Worm (Caenorhabditis elegans): ENCODE data around the gene E03H12.4.

E03H12.4 gene

ce11 chrIV:4981027-4981426, 1.4 kb upstream of the E03H12.4 start, which contains the start of gene srz-24:
srz-24 (minus strand) TSS chrIV:4981127.
- TF ChIP-seq elt-3 (tag; optimal IDR thresholded peaks at IDR 0.05) (no peak), ama-1 (optimal IDR thresholded peaks at IDR 0.05) (no peak), nhr-25 (tag; optimal IDR thresholded peaks at IDR 0.05) (no peak), mdl-1 (tag; optimal IDR thresholded peaks at IDR 0.05) (no peak), R02D3.7 (tag; optimal IDR thresholded peaks at IDR 0.05) (no peak), lin-11 (tag; optimal IDR thresholded peaks at IDR 0.05) (no peak), nhr-237 (tag; optimal IDR thresholded peaks at IDR 0.05) (no peak), skn-1 (tag; optimal IDR thresholded peaks at IDR 0.05) (no peak), C34F6.9 (tag; optimal IDR thresholded peaks at IDR 0.05) (no peak)

- TF ChIP-seq lin-39 (tag; optimal IDR thresholded peaks at IDR 0.05) = no peak
- TF ChIP-seq ama-1 (optimal IDR thresholded peaks at IDR 0.05) = no peak
- no peak for TF ChIP-seq peb-1 (tag; optimal IDR thresholded peaks at IDR 0.05)
- TF ChIP-seq F13H6.1 (tag; optimal IDR thresholded peaks at IDR 0.05) = no peak
Observed at ce11 chrIV:4983746-4984145, 1.4 kb downstream of the E03H12.4 start, which contains the start of gene clec-176. clec-176 (plus strand) TSS chrIV:4984046.

- TF ChIP-seq R02D3.7 (tag; optimal IDR thresholded peaks at IDR 0.05) = no peak
- TF ChIP-seq unc-39 (tag; optimal IDR thresholded peaks at IDR 0.05) = no peak
- no peak for TF ChIP-seq ztf-4 (tag; optimal IDR thresholded peaks at IDR 0.05)
- no peak for TF ChIP-seq alr-1 (tag; optimal IDR thresholded peaks at IDR 0.05)
- no peak for TF ChIP-seq nhr-21 (tag; optimal IDR thresholded peaks at IDR 0.05)
- no peak for TF ChIP-seq sma-3 (GFP tag; optimal IDR thresholded peaks at IDR 0.05)
Observed at ce11 chrIV:4986246-4986645, 3.9 kb downstream of the E03H12.4 start, which contains the start of gene clec-177. clec-177 (plus strand) TSS chrIV:4986546.

ce11 chrIV:4988531-4988930, 6.1 kb downstream of the E03H12.4 start, which contains the start of gene E03H12.7:
E03H12.7 (minus strand) TSS chrIV:4988631.
- TF ChIP-seq ZK546.5 (tag; optimal IDR thresholded peaks at IDR 0.05) (no peak), aly-2 (tag; optimal IDR thresholded peaks at IDR 0.05) (no peak), gmeb-1 (tag; optimal IDR thresholded peaks at IDR 0.05) (no peak), nhr-129 (tag; optimal IDR thresholded peaks at IDR 0.05) (no peak), nhr-12 (tag; optimal IDR thresholded peaks at IDR 0.05) (no peak), mbf-1 (tag; optimal IDR thresholded peaks at IDR 0.05) (no peak), sma-9 (GFP tag; optimal IDR thresholded peaks at IDR 0.05) (no peak), sma-9 (tag; optimal IDR thresholded peaks at IDR 0.05) (no peak), fos-1 (tag; optimal IDR thresholded peaks at IDR 0.05) (no peak), ztf-11 (tag; optimal IDR thresholded peaks at IDR 0.05) (no peak)

ce11 chrIV:4992089-4992488, 9.7 kb downstream of the E03H12.4 start, which contains the start of gene str-162:
str-162 (plus strand) TSS chrIV:4992389.
- no peak for TF ChIP-seq lin-11 (tag; optimal IDR thresholded peaks at IDR 0.05)
- TF ChIP-seq nhr-129 (tag; optimal IDR thresholded peaks at IDR 0.05) = no peak
- TF ChIP-seq egl-27 (tag; optimal IDR thresholded peaks at IDR 0.05) = no peak
- no peak for TF ChIP-seq snpc-4 (tag; optimal IDR thresholded peaks at IDR 0.05)
- no peak for TF ChIP-seq elt-1 (tag; optimal IDR thresholded peaks at IDR 0.05)
- TF ChIP-seq gmeb-1 (tag; optimal IDR thresholded peaks at IDR 0.05) = no peak
- TF ChIP-seq zag-1 (tag; optimal IDR thresholded peaks at IDR 0.05) = no peak
- TF ChIP-seq sma-9 (GFP tag; optimal IDR thresholded peaks at IDR 0.05) = no peak
- TF ChIP-seq sma-9 (tag; optimal IDR thresholded peaks at IDR 0.05) = no peak
- no peak for TF ChIP-seq nhr-6 (tag; optimal IDR thresholded peaks at IDR 0.05)
- TF ChIP-seq mbf-1 (tag; optimal IDR thresholded peaks at IDR 0.05) = no peak
- TF ChIP-seq ZK546.5 (tag; optimal IDR thresholded peaks at IDR 0.05) = no peak
- no peak for TF ChIP-seq skn-1 (tag; optimal IDR thresholded peaks at IDR 0.05)
- TF ChIP-seq ztf-1 (GFP tag; conservative IDR thresholded peaks at IDR 0.05) = no peak
- TF ChIP-seq fos-1 (tag; optimal IDR thresholded peaks at IDR 0.05) = no peak
- TF ChIP-seq lin-39 (tag; optimal IDR thresholded peaks at IDR 0.05) = no peak
- no peak for TF ChIP-seq nhr-11 (tag; optimal IDR thresholded peaks at IDR 0.05)
- no peak for TF ChIP-seq crh-2 (tag; optimal IDR thresholded peaks at IDR 0.05)
- no peak for TF ChIP-seq lsy-2 (tag; optimal IDR thresholded peaks at IDR 0.05)
- TF ChIP-seq unc-55 (GFP tag; optimal IDR thresholded peaks at IDR 0.05) = no peak
- no peak for TF ChIP-seq nhr-77 (tag; optimal IDR thresholded peaks at IDR 0.05)

Data from whole organism, L2 larva.